Worm (Caenorhabditis elegans): ENCODE results near the gene W06G6.2.
"Not testable (repeated sequence)": the region's sequence is repeated elsewhere in the genome, so short reads cannot be mapped to it uniquely, and the experiment has no call there.

The W06G6.2 gene

DNA sequence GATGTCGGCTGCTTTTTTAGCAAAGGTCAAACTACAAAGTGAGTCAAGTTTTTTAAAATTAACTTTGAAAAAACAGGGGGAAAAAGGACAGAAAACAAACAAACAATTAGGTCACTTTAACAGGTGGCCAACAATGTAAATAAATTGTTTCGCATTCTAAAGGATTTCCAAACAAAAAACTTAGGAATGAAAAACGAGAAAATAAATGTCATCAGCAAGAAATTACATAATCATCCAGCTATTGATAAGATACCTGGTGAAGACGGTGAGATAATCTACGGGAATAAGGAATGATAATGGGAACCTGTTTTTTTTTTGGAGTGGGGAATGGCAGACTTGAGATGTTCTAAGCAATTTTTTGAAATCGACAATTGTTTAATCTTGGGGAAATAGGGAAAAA is 33.0 kb upstream of the W06G6.2 start:
- TF ChIP-seq aha-1 (tag) (peak; percentile 52), lsy-2 (tag; optimal IDR thresholded peaks at IDR 0.05) (no peak)

DNA sequence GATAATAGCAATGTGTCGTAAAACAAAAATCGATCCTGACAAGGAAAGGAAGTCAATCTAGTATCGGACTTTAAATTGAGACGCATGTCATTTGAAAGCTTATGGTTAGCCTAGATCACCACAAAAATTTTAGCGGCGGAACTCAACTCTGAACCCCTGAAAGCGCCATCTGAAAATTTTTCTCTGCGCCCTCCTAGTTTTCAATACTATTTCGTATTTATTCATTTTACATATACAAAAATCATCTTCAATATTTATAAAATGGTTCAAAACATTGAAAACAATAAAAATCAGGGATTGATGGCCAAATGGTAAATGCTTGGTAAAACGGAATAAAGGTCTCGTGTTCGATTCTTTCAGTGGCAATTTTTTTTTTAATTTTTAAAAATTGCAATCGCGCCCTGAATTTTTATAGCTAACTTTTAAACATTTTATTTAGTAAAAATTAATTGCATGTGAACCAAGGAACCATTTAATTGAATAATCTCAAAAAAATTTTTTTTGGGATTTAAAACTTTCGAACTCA is 31.7 kb upstream of the W06G6.2 start:
- TF ChIP-seq arid-1 (GFP tag; conservative IDR thresholded peaks at IDR 0.05), result 0 out of 2 replicates have a peak, but pooled peaks have one; percentile 16
- TF ChIP-seq pha-4 (GFP tag; IDR thresholded peaks at IDR 0.05), result peak; percentile 14; the same call in 1 of the 2 replicates
- TF ChIP-seq pha-4 (tag; optimal IDR thresholded peaks at IDR 0.05), result not testable (repeated sequence)

DNA sequence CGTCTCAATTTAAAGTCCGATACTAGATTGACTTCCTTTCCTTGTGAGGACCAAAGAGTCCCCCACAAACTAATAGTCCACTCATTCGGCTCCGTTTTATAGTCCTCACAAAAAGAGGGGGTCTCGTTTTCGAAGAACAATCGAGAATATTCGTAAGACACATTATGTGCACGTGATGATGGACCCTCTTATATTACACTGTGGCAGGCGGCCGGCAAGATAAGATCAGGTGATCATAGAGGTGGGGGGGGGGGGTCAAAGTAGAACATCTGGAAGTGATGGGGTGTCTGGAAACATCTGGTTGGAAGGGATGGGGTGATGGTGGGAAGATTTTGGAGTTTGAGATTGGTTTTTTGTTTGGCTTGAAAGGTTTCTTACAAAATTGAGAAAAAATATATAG is 30.7 kb upstream of the W06G6.2 start:
- no peak for TF ChIP-seq fos-1 (tag; optimal IDR thresholded peaks at IDR 0.05)
- TF ChIP-seq aha-1 (tag), result peak; percentile 1
- peak; percentile 64 for TF ChIP-seq hlh-30 (tag; optimal IDR thresholded peaks at IDR 0.05; ENCODE audit: insufficient read depth)
- peak; percentile 95 for TF ChIP-seq mdt-29 (GFP tag; IDR thresholded peaks at IDR 0.05)
- TF ChIP-seq hlh-11 (tag; optimal IDR thresholded peaks at IDR 0.05), result peak; percentile 66
- TF ChIP-seq unc-62 (GFP tag; optimal IDR thresholded peaks at IDR 0.05 in 1 of 2), result no peak
- no peak for TF ChIP-seq unc-62 (tag; optimal IDR thresholded peaks at IDR 0.05)
- TF ChIP-seq tra-1 (GFP tag; IDR thresholded peaks at IDR 0.05), result 0 out of 2 replicates have a peak, but pooled peaks have one; percentile 35
- no peak for TF ChIP-seq F10B5.3 (tag; optimal IDR thresholded peaks at IDR 0.05)
- TF ChIP-seq dmd-6 (GFP tag; IDR thresholded peaks at IDR 0.05), result peak; percentile 14; the same call in 1 of the 2 replicates
- peak; percentile 38 for TF ChIP-seq dve-1 (tag; optimal IDR thresholded peaks at IDR 0.05; ENCODE audit: insufficient read depth)

DNA sequence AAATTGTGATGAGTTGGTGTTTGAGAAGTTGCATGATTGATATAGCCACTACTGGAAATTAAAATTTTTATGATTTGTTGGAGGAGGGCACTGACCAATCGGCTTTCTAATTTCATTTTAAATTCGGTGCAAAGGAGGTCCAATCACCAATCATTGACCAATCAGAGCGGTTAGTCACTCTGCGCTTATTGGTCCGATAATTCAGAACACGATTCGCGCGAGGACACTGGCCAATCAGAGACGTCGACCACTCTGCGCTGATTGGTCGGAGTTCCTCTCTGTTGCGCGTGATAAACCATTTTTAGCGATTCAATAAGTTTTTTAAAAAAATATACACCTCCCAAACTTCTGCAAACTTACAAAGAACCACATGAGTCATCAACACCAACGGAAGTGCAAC is 29.3 kb upstream of the W06G6.2 start:
- TF ChIP-seq daf-8 (GFP tag; IDR thresholded peaks at IDR 0.05) (no peak), F37D6.2 (tag; optimal IDR thresholded peaks at IDR 0.05) (no peak), ceh-20 (GFP tag; IDR thresholded peaks at IDR 0.05) (no peak), mdl-1 (tag; optimal IDR thresholded peaks at IDR 0.05) (no peak), D1046.2 (GFP tag; IDR thresholded peaks at IDR 0.05) (no peak), lin-29 (GFP tag; IDR thresholded peaks at IDR 0.05) (no peak)

DNA sequence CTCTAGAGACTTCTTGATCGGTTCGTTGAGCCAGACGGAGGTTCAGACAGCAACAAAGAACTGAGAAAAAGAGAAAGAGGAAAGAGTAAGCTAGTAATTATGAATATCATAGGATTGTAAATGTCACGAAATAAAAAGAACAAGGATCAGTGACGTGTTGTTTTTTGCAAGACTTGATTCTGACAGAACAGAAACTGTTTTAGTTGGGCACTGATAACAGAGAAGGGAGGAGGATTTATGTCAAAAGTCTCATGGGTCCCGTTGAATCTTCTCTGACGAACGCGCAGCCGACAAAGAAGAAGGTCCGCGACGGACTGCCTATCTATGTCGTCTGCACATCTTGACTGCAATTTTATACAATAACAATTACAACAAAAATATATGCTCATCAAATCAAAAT is 28.5 kb upstream of the W06G6.2 start, which contains the start of gene T03E6.9:
Gene T03E6.9, minus strand, starts transcription at position 101 of the 400 bp plus-strand sequence.
- TF ChIP-seq zag-1 (tag; optimal IDR thresholded peaks at IDR 0.05) (no peak), unc-62 (GFP tag; optimal IDR thresholded peaks at IDR 0.05 in 1 of 2) (peak in 1 of 2 experiments; percentile 6), unc-62 (tag; optimal IDR thresholded peaks at IDR 0.05) (no peak), daf-19 (GFP tag; conservative IDR thresholded peaks at IDR 0.05) (no peak)

DNA sequence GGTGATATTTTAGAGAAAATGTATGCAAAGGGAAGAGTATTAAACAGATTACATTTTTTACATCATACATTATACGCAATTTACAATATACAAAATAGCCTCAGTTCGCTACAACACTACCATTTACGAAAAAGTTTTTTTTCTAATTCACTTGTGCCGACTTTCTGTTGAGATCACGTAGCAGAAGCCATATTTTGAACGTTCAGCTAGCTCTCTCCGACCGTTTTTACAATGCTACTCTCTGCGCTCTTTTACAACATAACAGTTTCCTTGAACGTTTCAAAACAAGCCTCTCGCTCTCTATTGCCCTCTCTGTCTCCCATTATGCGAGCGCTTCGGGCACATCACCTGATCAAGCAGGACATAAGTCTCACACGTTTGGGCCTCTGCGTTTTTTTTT is 26.0 kb upstream of the W06G6.2 start, which contains the start of gene T03E6.8:
Gene T03E6.8, minus strand, starts transcription at position 101 of the 400 bp plus-strand sequence.
- TF ChIP-seq ztf-11 (tag; optimal IDR thresholded peaks at IDR 0.05) (no peak), lim-7 (GFP tag; IDR thresholded peaks at IDR 0.05) (no peak), egl-27 (tag; optimal IDR thresholded peaks at IDR 0.05) (no peak), nhr-11 (tag; optimal IDR thresholded peaks at IDR 0.05) (no peak), F10B5.3 (tag; optimal IDR thresholded peaks at IDR 0.05) (no peak), nhr-6 (tag; optimal IDR thresholded peaks at IDR 0.05) (no peak)

DNA sequence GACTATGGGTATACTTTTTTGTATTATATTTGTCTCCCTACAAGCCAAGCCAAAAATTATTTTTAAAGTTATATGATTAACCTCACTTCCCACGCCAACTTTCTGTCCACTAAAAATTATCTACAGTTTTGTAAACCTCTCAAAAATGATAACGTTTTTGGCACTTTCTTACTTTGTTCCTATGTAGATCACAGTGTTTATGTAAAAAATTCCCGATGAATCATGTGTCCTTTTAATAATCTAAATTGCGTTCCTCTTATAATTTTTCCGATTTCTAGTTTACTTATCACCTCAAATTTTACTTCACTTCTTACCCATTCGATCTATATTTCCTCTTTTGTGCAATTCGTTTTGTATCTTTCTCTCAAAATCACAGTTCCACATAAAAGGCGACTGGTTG is 24.8 kb upstream of the W06G6.2 start:
- no peak for TF ChIP-seq nhr-111 (GFP tag; optimal IDR thresholded peaks at IDR 0.05)
- TF ChIP-seq mdt-29 (GFP tag; IDR thresholded peaks at IDR 0.05), result no peak
- TF ChIP-seq pqm-1 (tag; optimal IDR thresholded peaks at IDR 0.05), result peak; percentile 11
- no peak for TF ChIP-seq nhr-48 (tag; optimal IDR thresholded peaks at IDR 0.05)
- TF ChIP-seq nhr-28 (tag; optimal IDR thresholded peaks at IDR 0.05), result peak; percentile 46
- peak; percentile 44 for TF ChIP-seq dve-1 (tag; optimal IDR thresholded peaks at IDR 0.05; ENCODE audit: insufficient read depth)
- TF ChIP-seq daf-16 (GFP tag; optimal IDR thresholded peaks at IDR 0.05), result no peak
- TF ChIP-seq daf-16 (tag; optimal IDR thresholded peaks at IDR 0.05), result peak; percentile 50
- TF ChIP-seq dmd-6 (GFP tag; IDR thresholded peaks at IDR 0.05), result 0 out of 2 replicates have a peak, but pooled peaks have one; percentile 12
- peak; percentile 22 for TF ChIP-seq nhr-77 (tag; optimal IDR thresholded peaks at IDR 0.05)
